Worm (Caenorhabditis elegans) whole organism, L4/young adult: ENCODE results near the gene acn-1.

Experiments
- W03F9.2 ChIP-seq: fragments of 150-350 bp; optimal IDR thresholded peaks from 2 replicates; lab custom pipeline; 2014; ENCODE audit warnings: missing biosample characterization, missing genetic modification characterization
- him-1 ChIP-seq: sonication (generic microtip); optimal IDR thresholded peaks from 2 replicates; lab custom pipeline; 2016; ENCODE audit warnings: missing genotype, missing genetic modification reagents, missing genetic modification characterization, missing compliant biosample characterization

ce11 chrX:5135548-5135947, 38.7 kb upstream of the acn-1 start:
- TF ChIP-seq W03F9.2 (tag; lab: Kevin White, UChicago) (no peak), him-1 (no peak)
